Worm (Caenorhabditis elegans) whole organism, L3 larva: ENCODE data around the gene Y45F10B.13.

Experiments
- ceh-82 ChIP-seq: fragments of 150-350 bp; optimal IDR thresholded peaks from 2 replicates; lab custom pipeline; 2014; ENCODE audit warnings: missing biosample characterization, missing genetic modification characterization
- fos-1 ChIP-seq: fragments of 150-350 bp; optimal IDR thresholded peaks from 2 replicates; lab custom pipeline; 2014; ENCODE audit warnings: missing biosample characterization, missing genetic modification characterization
- nfya-1 ChIP-seq: sonication (generic microtip); optimal IDR thresholded peaks from 2 replicates; lab custom pipeline; 2017; ENCODE audit warnings: missing genetic modification characterization, mild to moderate bottlenecking, missing compliant biosample characterization, antibody characterized with exemption, moderate library complexity; ENCODE audit not compliant: insufficient read depth
- nhr-237 ChIP-seq: fragments of 150-350 bp; optimal IDR thresholded peaks from 2 replicates; lab custom pipeline; 2014; ENCODE audit warnings: missing biosample characterization, missing genetic modification characterization
- nhr-25 ChIP-seq: sonication (generic microtip); optimal IDR thresholded peaks from 2 replicates; lab custom pipeline; 2017; ENCODE audit warnings: missing biosample characterization, missing genetic modification characterization
- snpc-4 ChIP-seq: fragments of 150-350 bp; optimal IDR thresholded peaks from 2 replicates; lab custom pipeline; 2014; ENCODE audit warnings: missing biosample characterization, missing genetic modification characterization

DNA sequence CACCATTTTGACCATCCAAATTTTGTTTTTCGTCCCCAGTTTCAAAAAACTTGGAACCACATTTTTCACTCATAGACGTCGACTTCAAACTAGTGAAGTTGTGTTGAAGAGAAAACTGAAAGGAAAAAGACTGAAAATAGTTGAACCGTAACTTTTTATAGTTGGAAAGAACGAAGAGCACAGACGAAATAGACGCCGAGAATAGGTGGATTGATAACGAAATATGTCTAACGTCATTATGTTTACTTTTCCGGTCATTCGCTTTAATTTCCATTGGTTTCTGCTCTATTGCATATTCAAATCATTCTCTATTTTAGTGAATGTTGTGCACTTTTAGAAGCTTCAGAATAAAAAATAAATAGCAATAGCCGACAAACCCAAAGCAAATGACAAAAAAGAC, 48.2 kb upstream of the Y45F10B.13 start, which contains the start of gene C08F11.13:
- no peak for TF ChIP-seq ceh-82 (tag; lab: Kevin White, UChicago)
- TF ChIP-seq nhr-25 (tag; lab: Kevin White, UChicago) = no peak
- no peak for TF ChIP-seq nfya-1
- no peak for TF ChIP-seq fos-1 (tag; lab: Kevin White, UChicago)
- TF ChIP-seq snpc-4 (tag; lab: Kevin White, UChicago) = no peak
- no peak for TF ChIP-seq nhr-237 (tag; lab: Kevin White, UChicago)
